Worm (Caenorhabditis elegans): ENCODE results near the gene chil-7.

Gene chil-7

ce11 chrII:9850945-9851344, 20.0 kb downstream of the chil-7 start, which contains the start of gene ZK938.10:
Gene ZK938.10 (minus strand): TSS chrII:9851045.
- TF ChIP-seq che-1 (tag; optimal IDR thresholded peaks at IDR 0.05), result no peak
- no peak for TF ChIP-seq sox-4 (tag; optimal IDR thresholded peaks at IDR 0.05)
- no peak for TF ChIP-seq nhr-232 (tag; optimal IDR thresholded peaks at IDR 0.05)
- no peak for TF ChIP-seq ttx-3 (tag; optimal IDR thresholded peaks at IDR 0.05)
- no peak for TF ChIP-seq elt-4 (tag; optimal IDR thresholded peaks at IDR 0.05)
- no peak for TF ChIP-seq unc-86 (tag; optimal IDR thresholded peaks at IDR 0.05)
- no peak for TF ChIP-seq K02D7.2 (tag; optimal IDR thresholded peaks at IDR 0.05)

DNA sequence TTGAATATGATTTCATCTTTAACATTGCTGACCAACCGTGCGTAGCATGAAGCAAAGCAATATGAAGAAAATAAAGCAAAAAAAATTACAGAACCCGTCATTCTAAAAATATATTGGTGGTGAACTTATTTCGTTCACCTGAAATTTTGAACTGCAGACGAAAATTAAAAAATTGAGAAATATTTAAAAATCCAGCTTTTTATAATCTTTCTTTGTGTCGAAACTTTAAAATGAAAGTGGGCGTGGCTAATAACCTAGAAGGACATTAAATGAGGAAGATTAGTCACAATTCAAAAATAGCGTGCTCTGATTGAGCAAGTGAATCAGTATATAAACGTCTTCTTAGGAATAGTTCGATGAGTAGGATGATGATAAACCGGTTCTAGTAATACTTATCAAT, 21.5 kb downstream of the chil-7 start, which contains the start of gene old-2:
Gene old-2, minus strand, starts transcription at position 101 of the 400 bp plus-strand sequence.
- no peak for TF ChIP-seq gmeb-2 (tag; optimal IDR thresholded peaks at IDR 0.05)
- no peak for TF ChIP-seq unc-42 (tag; optimal IDR thresholded peaks at IDR 0.05)
- TF ChIP-seq unc-86 (tag; optimal IDR thresholded peaks at IDR 0.05), result no peak
- TF ChIP-seq ets-4 (tag; optimal IDR thresholded peaks at IDR 0.05), result no peak
- TF ChIP-seq hlh-15 (tag; optimal IDR thresholded peaks at IDR 0.05), result no peak
- no peak for TF ChIP-seq lin-11 (tag; optimal IDR thresholded peaks at IDR 0.05)
- TF ChIP-seq ceh-45 (GFP tag; IDR thresholded peaks at IDR 0.05), result no peak
- TF ChIP-seq pros-1 (tag; optimal IDR thresholded peaks at IDR 0.05), result no peak
- no peak for TF ChIP-seq syd-9 (tag; optimal IDR thresholded peaks at IDR 0.05)
- no peak for TF ChIP-seq ahr-1 (tag; optimal IDR thresholded peaks at IDR 0.05)
- TF ChIP-seq hlh-30 (tag; optimal IDR thresholded peaks at IDR 0.05; ENCODE audit: insufficient read depth), result no peak
- no peak for TF ChIP-seq fkh-10 (GFP tag; optimal IDR thresholded peaks at IDR 0.05)
- no peak for TF ChIP-seq ceh-2 (tag; optimal IDR thresholded peaks at IDR 0.05)
- no peak for TF ChIP-seq nhr-11 (tag; optimal IDR thresholded peaks at IDR 0.05)
- no peak for TF ChIP-seq pax-1 (tag; optimal IDR thresholded peaks at IDR 0.05)

DNA sequence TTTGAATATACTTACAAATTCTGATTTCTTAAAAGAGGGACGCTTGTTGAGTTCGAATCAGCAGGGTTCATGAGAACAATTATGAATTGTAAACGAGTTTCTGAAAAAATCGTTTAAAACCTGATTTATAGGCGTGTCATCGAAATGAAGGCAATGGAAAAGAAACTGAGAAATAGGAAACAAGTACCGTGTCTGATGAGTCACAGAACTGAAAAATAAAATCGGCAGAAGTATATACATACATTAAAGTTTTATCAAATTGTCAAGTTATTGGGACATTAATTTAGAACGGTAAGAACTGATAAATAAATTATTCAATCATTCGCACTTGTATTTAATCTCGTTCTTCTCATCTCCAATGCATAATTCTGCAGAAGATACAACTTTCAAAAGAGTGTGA, 25.7 kb downstream of the chil-7 start, which contains the start of gene chil-9:
Gene chil-9, minus strand, starts transcription at position 101 of the 400 bp plus-strand sequence.
- no peak for TF ChIP-seq elt-4 (tag; optimal IDR thresholded peaks at IDR 0.05)
- no peak for TF ChIP-seq ceh-19 (GFP tag; optimal IDR thresholded peaks at IDR 0.05)
- no peak for TF ChIP-seq fax-1 (tag; optimal IDR thresholded peaks at IDR 0.05)
- TF ChIP-seq zip-5 (tag; optimal IDR thresholded peaks at IDR 0.05), result no peak
- TF ChIP-seq hlh-15 (tag; optimal IDR thresholded peaks at IDR 0.05), result no peak
- TF ChIP-seq ref-2 (tag; optimal IDR thresholded peaks at IDR 0.05), result no peak

ce11 chrII:9841985-9842505, 28.9 kb downstream of the chil-7 start, which contains the start of gene rnh-1.2:
Gene rnh-1.2 (minus strand): TSS chrII:9842035.
- no peak for TF ChIP-seq ttx-3 (tag; optimal IDR thresholded peaks at IDR 0.05)
- no peak for TF ChIP-seq ceh-31 (tag; optimal IDR thresholded peaks at IDR 0.05)
- TF ChIP-seq ets-4 (tag; optimal IDR thresholded peaks at IDR 0.05), result no peak
- TF ChIP-seq sox-2 (GFP tag; IDR thresholded peaks at IDR 0.05), result no peak
- TF ChIP-seq nhr-11 (tag; optimal IDR thresholded peaks at IDR 0.05), result no peak
- TF ChIP-seq dve-1 (tag; optimal IDR thresholded peaks at IDR 0.05), result no peak
- TF ChIP-seq dmd-4 (tag; optimal IDR thresholded peaks at IDR 0.05; ENCODE audit: borderline replicate concordance), result no peak
- no peak for TF ChIP-seq sdc-2 (tag; optimal IDR thresholded peaks at IDR 0.05)
- TF ChIP-seq ceh-22 (tag; optimal IDR thresholded peaks at IDR 0.05), result no peak
- TF ChIP-seq lim-6 (tag; optimal IDR thresholded peaks at IDR 0.05), result no peak
- no peak for TF ChIP-seq ceh-48 (tag; optimal IDR thresholded peaks at IDR 0.05)
- TF ChIP-seq ceh-30 (tag; optimal IDR thresholded peaks at IDR 0.05), result no peak

DNA sequence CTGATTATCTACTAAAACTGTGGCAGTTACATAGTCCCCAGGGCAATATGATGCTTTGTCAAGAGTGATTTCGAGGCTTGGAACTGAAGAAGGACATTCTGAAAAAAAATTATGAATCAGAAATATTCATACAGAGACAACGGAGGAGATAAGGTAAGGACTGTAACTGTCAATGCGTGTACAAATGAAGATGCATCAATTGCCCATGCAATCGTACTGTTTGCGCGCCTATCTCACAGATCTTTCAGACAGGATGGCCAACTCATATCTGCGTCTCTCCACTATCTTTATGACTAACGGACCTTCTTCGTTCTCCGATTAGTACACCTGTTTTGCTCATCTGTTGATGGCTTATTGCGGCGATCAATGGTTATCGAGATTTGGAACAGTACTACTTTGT, 30.7 kb downstream of the chil-7 start, which contains the start of gene ZK938.11:
Gene ZK938.11, minus strand, starts transcription at position 101 of the 400 bp plus-strand sequence.
- TF ChIP-seq nhr-11 (tag; optimal IDR thresholded peaks at IDR 0.05) (no peak), nhr-232 (tag; optimal IDR thresholded peaks at IDR 0.05) (no peak), ceh-14 (tag; optimal IDR thresholded peaks at IDR 0.05) (no peak), ceh-9 (tag; optimal IDR thresholded peaks at IDR 0.05) (no peak), sox-4 (tag; optimal IDR thresholded peaks at IDR 0.05) (no peak), C08G9.2 (tag; optimal IDR thresholded peaks at IDR 0.05) (no peak)
